Worm (Caenorhabditis elegans): ENCODE data around the gene K10D11.3.

The K10D11.3 gene

ce11 chrIV:13008405-13009208, 22.7 kb upstream of the K10D11.3 start, which contains the start of gene mbk-2:
mbk-2 (plus strand) TSS chrIV:13009158.
- peak; percentile 53 for TF ChIP-seq elt-2 (tag; optimal IDR thresholded peaks at IDR 0.05)
- no peak for TF ChIP-seq fkh-6 (tag; optimal IDR thresholded peaks at IDR 0.05)

- no peak for TF ChIP-seq rnt-1 (tag; optimal IDR thresholded peaks at IDR 0.05)
- no peak for TF ChIP-seq hlh-13 (GFP tag; optimal IDR thresholded peaks at IDR 0.05)
- no peak for TF ChIP-seq ceh-14 (tag; optimal IDR thresholded peaks at IDR 0.05)
- peak; percentile 63 for TF ChIP-seq ceh-22 (tag; optimal IDR thresholded peaks at IDR 0.05)
- TF ChIP-seq pax-1 (tag; optimal IDR thresholded peaks at IDR 0.05) = peak; percentile 17
- TF ChIP-seq ama-1 (optimal IDR thresholded peaks at IDR 0.05) = no peak
- TF ChIP-seq lim-6 (tag; optimal IDR thresholded peaks at IDR 0.05) = no peak
- TF ChIP-seq ceh-2 (tag; optimal IDR thresholded peaks at IDR 0.05) = peak; percentile 30
These were observed 13.2 kb upstream of the K10D11.3 start for ce11 chrIV:12999087-12999486.

ce11 chrIV:12997560-12997959, 11.6 kb upstream of the K10D11.3 start:
- TF ChIP-seq tbx-7 (tag; optimal IDR thresholded peaks at IDR 0.05) (no peak), ceh-22 (tag; optimal IDR thresholded peaks at IDR 0.05) (no peak), ceh-34 (tag; optimal IDR thresholded peaks at IDR 0.05) (no peak)

- TF ChIP-seq hlh-6 (tag; optimal IDR thresholded peaks at IDR 0.05) (no peak), ahr-1 (tag; optimal IDR thresholded peaks at IDR 0.05) (no peak), Y22D7AL.16 (tag; optimal IDR thresholded peaks at IDR 0.05) (no peak), rnt-1 (tag; optimal IDR thresholded peaks at IDR 0.05) (no peak)
These were observed 10.0 kb upstream of the K10D11.3 start, which contains the start of gene K10D11.7 for ce11 chrIV:12995886-12996285. K10D11.7 (minus strand) TSS chrIV:12995986.

- no peak for TF ChIP-seq ztf-16 (tag; optimal IDR thresholded peaks at IDR 0.05)
- TF ChIP-seq unc-55 (GFP tag; optimal IDR thresholded peaks at IDR 0.05) = no peak
- TF ChIP-seq eyg-1 (tag; optimal IDR thresholded peaks at IDR 0.05) = no peak
- TF ChIP-seq ceh-19 (GFP tag; optimal IDR thresholded peaks at IDR 0.05) = no peak
These were observed 8.4 kb upstream of the K10D11.3 start, which contains the start of gene K10D11.4 for ce11 chrIV:12994376-12994775. K10D11.4 (minus strand) TSS chrIV:12994476.

ce11 chrIV:12991629-12992028, 5.7 kb upstream of the K10D11.3 start, which contains the start of gene K10D11.5:
K10D11.5 (minus strand) TSS chrIV:12991843.
- TF ChIP-seq ceh-19 (GFP tag; optimal IDR thresholded peaks at IDR 0.05) = no peak
- TF ChIP-seq ceh-6 (GFP tag; optimal IDR thresholded peaks at IDR 0.05) = no peak
- no peak for TF ChIP-seq ref-2 (tag; optimal IDR thresholded peaks at IDR 0.05)
- TF ChIP-seq dmd-4 (tag; optimal IDR thresholded peaks at IDR 0.05; ENCODE audit: borderline replicate concordance) = no peak
- TF ChIP-seq C38D4.7 (GFP tag; optimal IDR thresholded peaks at IDR 0.05) = no peak
- TF ChIP-seq hlh-13 (GFP tag; optimal IDR thresholded peaks at IDR 0.05) = no peak
- TF ChIP-seq ceh-24 (tag; optimal IDR thresholded peaks at IDR 0.05) = no peak
- no peak for TF ChIP-seq gmeb-2 (tag; optimal IDR thresholded peaks at IDR 0.05)
- no peak for TF ChIP-seq unc-3 (GFP tag; conservative IDR thresholded peaks at IDR 0.05)
- TF ChIP-seq unc-3 (tag; optimal IDR thresholded peaks at IDR 0.05) = no peak
- no peak for TF ChIP-seq tbx-7 (tag; optimal IDR thresholded peaks at IDR 0.05)
- no peak for TF ChIP-seq mec-3 (tag; optimal IDR thresholded peaks at IDR 0.05; ENCODE audit: borderline replicate concordance)
- TF ChIP-seq nhr-11 (tag; optimal IDR thresholded peaks at IDR 0.05) = no peak
- TF ChIP-seq rnt-1 (tag; optimal IDR thresholded peaks at IDR 0.05) = no peak
- no peak for TF ChIP-seq tbx-2 (tag; optimal IDR thresholded peaks at IDR 0.05)
- TF ChIP-seq K02D7.2 (tag; optimal IDR thresholded peaks at IDR 0.05) = no peak
- no peak for TF ChIP-seq npax-4 (tag; optimal IDR thresholded peaks at IDR 0.05)
- no peak for TF ChIP-seq ceh-2 (tag; optimal IDR thresholded peaks at IDR 0.05)
- no peak for TF ChIP-seq syd-9 (tag; optimal IDR thresholded peaks at IDR 0.05)
- no peak for TF ChIP-seq C08G9.2 (tag; optimal IDR thresholded peaks at IDR 0.05)
- TF ChIP-seq ceh-22 (tag; optimal IDR thresholded peaks at IDR 0.05) = no peak
